Fruit fly (Drosophila melanogaster) whole organism, embryonic: ENCODE results near the gene fz.

Source experiments
- B-H2 ChIP-seq: fragments of 200-800 bp; sonication (Bioruptor generic); optimal IDR thresholded peaks from 2 replicates; lab custom pipeline; 2018; ENCODE audit warnings: missing biosample characterization, mild to moderate bottlenecking, missing genetic modification characterization
- BEAF-32 ChIP-seq: fragments of 200-800 bp; sonication (Bioruptor generic); optimal IDR thresholded peaks from 3 replicates; lab custom pipeline; 2017; ENCODE audit warnings: missing biosample characterization, missing genetic modification characterization, mild to moderate bottlenecking, moderate library complexity, missing genetic modification reagents
- Bgb ChIP-seq: fragments of 200-800 bp; sonication (Bioruptor generic); IDR thresholded peaks from 2 replicates; pipeline ENCODE4 v1.3.6; 2022; ENCODE audit warnings: missing biosample characterization, missing genetic modification characterization; ENCODE audit not compliant: partially characterized antibody
- CG10366 ChIP-seq: fragments of 200-800 bp; sonication (Bioruptor generic); IDR thresholded peaks from 2 replicates; pipeline ENCODE4 v1.3.6; 2022; ENCODE audit warnings: missing biosample characterization, missing genetic modification characterization
- CG10979 ChIP-seq: fragments of 200-800 bp; sonication (Bioruptor generic); optimal IDR thresholded peaks from 2 replicates; lab custom pipeline; 2018; ENCODE audit warnings: missing biosample characterization, mild to moderate bottlenecking, missing genetic modification characterization, moderate library complexity
- CG11247 ChIP-seq: fragments of 200-800 bp; sonication (Bioruptor generic); IDR thresholded peaks from 2 replicates; pipeline ENCODE4 v1.3.6; 2022; ENCODE audit warnings: missing biosample characterization, missing genetic modification characterization
- CG11695 ChIP-seq: fragments of 200-800 bp; sonication (Bioruptor generic); IDR thresholded peaks from 3 replicates; pipeline ENCODE4 v1.3.6; 2022; ENCODE audit warnings: missing biosample characterization, missing genetic modification characterization
- CG1233 ChIP-seq: fragments of 200-800 bp; sonication (Bioruptor generic); optimal IDR thresholded peaks from 4 replicates; lab custom pipeline; 2018; ENCODE audit warnings: missing biosample characterization, mild to moderate bottlenecking, missing genetic modification characterization
- CG12942 ChIP-seq: fragments of 200-800 bp; sonication (Bioruptor generic); optimal IDR thresholded peaks from 3 replicates; lab custom pipeline; 2016; ENCODE audit warnings: missing biosample characterization, missing genetic modification characterization
- CG13624 ChIP-seq: fragments of 200-800 bp; sonication (Bioruptor generic); optimal IDR thresholded peaks from 2 replicates; lab custom pipeline; 2016; ENCODE audit warnings: missing biosample characterization, missing genetic modification characterization
- CG14014 ChIP-seq: fragments of 200-800 bp; sonication (Bioruptor generic); IDR thresholded peaks from 2 replicates; pipeline ENCODE4 v1.3.6; 2022; ENCODE audit warnings: missing biosample characterization, missing genetic modification characterization
- CG15514 ChIP-seq: fragments of 200-800 bp; sonication (Bioruptor generic); optimal IDR thresholded peaks from 3 replicates; lab custom pipeline; 2017; ENCODE audit warnings: missing biosample characterization, missing genetic modification characterization, mild to moderate bottlenecking, moderate library complexity, missing genetic modification reagents
- CG3726 ChIP-seq: fragments of 200-800 bp; sonication (Bioruptor generic); IDR thresholded peaks from 3 replicates; pipeline ENCODE4, ENCODE4 v1.3.6; 2022; ENCODE audit warnings: missing biosample characterization, missing genetic modification characterization
- CG4282 ChIP-seq: fragments of 200-800 bp; sonication (Bioruptor generic); optimal IDR thresholded peaks from 2 replicates; lab custom pipeline; 2016; ENCODE audit warnings: missing biosample characterization, missing genetic modification characterization
- CG5245 ChIP-seq: fragments of 200-800 bp; sonication (Bioruptor generic); optimal IDR thresholded peaks from 3 replicates; lab custom pipeline; 2016; ENCODE audit warnings: missing biosample characterization, missing genetic modification characterization
- CG6272 ChIP-seq: fragments of 200-800 bp; sonication (Bioruptor generic); IDR thresholded peaks from 2 replicates; pipeline ENCODE4 v1.3.6; 2022; ENCODE audit warnings: missing biosample characterization, missing genetic modification characterization
- CG6765 ChIP-seq: fragments of 200-800 bp; sonication (Bioruptor generic); optimal IDR thresholded peaks from 3 replicates; lab custom pipeline; 2017; ENCODE audit warnings: missing biosample characterization, mild to moderate bottlenecking, missing genetic modification characterization
- CG7556 ChIP-seq: fragments of 200-800 bp; sonication (Bioruptor generic); optimal IDR thresholded peaks from 2 replicates; lab custom pipeline; 2017; ENCODE audit warnings: missing biosample characterization, mild to moderate bottlenecking, missing genetic modification characterization
- CG9727 ChIP-seq: fragments of 200-800 bp; sonication (Bioruptor generic); optimal IDR thresholded peaks from 3 replicates; lab custom pipeline; 2017; ENCODE audit warnings: missing biosample characterization, mild to moderate bottlenecking, missing genetic modification characterization
- CG9797 ChIP-seq: fragments of 200-800 bp; sonication (Bioruptor generic); optimal IDR thresholded peaks from 3 replicates; lab custom pipeline; 2018; ENCODE audit warnings: missing biosample characterization, mild to moderate bottlenecking, missing genetic modification characterization
- CG9817 ChIP-seq: fragments of 200-800 bp; sonication (Bioruptor generic); optimal IDR thresholded peaks from 2 replicates; lab custom pipeline; 2018; ENCODE audit warnings: missing biosample characterization, mild to moderate bottlenecking, missing genetic modification characterization, moderate library complexity
- CG9932 ChIP-seq: fragments of 200-800 bp; sonication (Bioruptor generic); IDR thresholded peaks from 2 replicates; pipeline ENCODE4 v1.3.6; 2022; ENCODE audit warnings: missing biosample characterization, missing genetic modification characterization
- Camta ChIP-seq: fragments of 200-800 bp; sonication (Bioruptor generic); optimal IDR thresholded peaks from 2 replicates; lab custom pipeline; 2016; ENCODE audit warnings: missing biosample characterization, missing genetic modification characterization
- D19A ChIP-seq: fragments of 200-800 bp; optimal IDR thresholded peaks from 3 replicates; lab custom pipeline; 2019; ENCODE audit warnings: missing biosample characterization, mild to moderate bottlenecking, missing genetic modification characterization, moderate library complexity
- Dad ChIP-seq: fragments of 200-800 bp; sonication (Bioruptor generic); optimal IDR thresholded peaks from 3 replicates; lab custom pipeline; 2016; ENCODE audit warnings: missing biosample characterization, missing genetic modification characterization
- Dip3 ChIP-seq: fragments of 200-800 bp; sonication (Bioruptor generic); optimal IDR thresholded peaks from 3 replicates; lab custom pipeline; 2016; ENCODE audit warnings: missing biosample characterization, missing genetic modification characterization
- Dp ChIP-seq: fragments of 200-800 bp; sonication (Bioruptor generic); optimal IDR thresholded peaks from 2 replicates; lab custom pipeline; 2018; ENCODE audit warnings: missing biosample characterization, mild to moderate bottlenecking, missing genetic modification characterization, moderate library complexity
- Drgx ChIP-seq: fragments of 200-800 bp; sonication (Bioruptor generic); IDR thresholded peaks from 2 replicates; pipeline ENCODE4 v1.3.6; 2022; ENCODE audit warnings: missing biosample characterization, missing genetic modification characterization
- Ets97D ChIP-seq: fragments of 200-800 bp; sonication (Bioruptor generic); optimal IDR thresholded peaks from 3 replicates; lab custom pipeline; 2016; ENCODE audit warnings: missing biosample characterization, missing genetic modification characterization
- GATAe ChIP-seq: fragments of 200-800 bp; sonication (Bioruptor generic); conservative IDR thresholded peaks from 2 replicates; pipeline ENCODE4 v1.3.6; 2022; ENCODE audit warnings: missing biosample characterization, missing genetic modification characterization
- HmgZ ChIP-seq: fragments of 200-800 bp; sonication (Bioruptor generic); optimal IDR thresholded peaks from 2 replicates; lab custom pipeline; 2018; ENCODE audit warnings: missing biosample characterization, mild to moderate bottlenecking, missing genetic modification characterization
- Hmx ChIP-seq: fragments of 200-800 bp; sonication (Bioruptor generic); optimal IDR thresholded peaks from 2 replicates; lab custom pipeline; 2016; ENCODE audit warnings: missing biosample characterization, missing genetic modification characterization
- NFAT ChIP-seq: fragments of 200-800 bp; sonication (Bioruptor generic); IDR thresholded peaks from 2 replicates; pipeline ENCODE4 v1.3.6; 2022; ENCODE audit warnings: missing biosample characterization, missing genetic modification characterization
- Six4 ChIP-seq: fragments of 200-800 bp; sonication (Bioruptor generic); optimal IDR thresholded peaks from 2 replicates; lab custom pipeline; 2016; ENCODE audit warnings: missing biosample characterization, missing genetic modification characterization
- Taf1 ChIP-seq: fragments of 200-800 bp; sonication (Bioruptor generic); IDR thresholded peaks from 2 replicates; pipeline ENCODE4 v1.3.6; 2022; ENCODE audit warnings: missing biosample characterization, missing genetic modification characterization
- ash1 ChIP-seq: fragments of 200-800 bp; sonication (Bioruptor generic); optimal IDR thresholded peaks from 2 replicates; lab custom pipeline; 2018; ENCODE audit warnings: missing biosample characterization, mild to moderate bottlenecking, missing genetic modification characterization
- bbx ChIP-seq: fragments of 200-800 bp; sonication (Bioruptor generic); IDR thresholded peaks from 2 replicates; pipeline ENCODE4 v1.3.6; 2022; ENCODE audit warnings: missing biosample characterization, missing genetic modification characterization; ENCODE audit not compliant: partially characterized antibody
- caup ChIP-seq: fragments of 200-800 bp; sonication (Bioruptor generic); optimal IDR thresholded peaks from 3 replicates; lab custom pipeline; 2017; ENCODE audit warnings: missing biosample characterization, mild to moderate bottlenecking, missing genetic modification characterization, moderate library complexity; ENCODE audit not compliant: severe bottlenecking
- chn ChIP-seq: fragments of 200-800 bp; sonication (Bioruptor generic); optimal IDR thresholded peaks from 2 replicates; lab custom pipeline; 2016; ENCODE audit warnings: missing biosample characterization, missing genetic modification characterization
- dati ChIP-seq: fragments of 200-800 bp; sonication (Bioruptor generic); IDR thresholded peaks from 2 replicates; pipeline ENCODE4 v1.3.6; 2022; ENCODE audit warnings: missing biosample characterization, missing genetic modification characterization
- dmrt11E ChIP-seq: fragments of 200-800 bp; sonication (Bioruptor generic); optimal IDR thresholded peaks from 3 replicates; lab custom pipeline; 2018; ENCODE audit warnings: missing biosample characterization, mild to moderate bottlenecking, missing genetic modification characterization, moderate library complexity
- insv ChIP-seq, 2 experiments: fragments of 200-800 bp; sonication (Bioruptor generic); optimal IDR thresholded peaks; 3 replicates each; lab custom pipeline; 2016 to 2018; ENCODE audit warnings: missing biosample characterization in 2 of 2, missing genetic modification characterization in 2 of 2
- kni ChIP-seq: fragments of 200-800 bp; sonication (Bioruptor generic); optimal IDR thresholded peaks from 3 replicates; lab custom pipeline; 2017; ENCODE audit warnings: mild to moderate bottlenecking, missing biosample characterization, missing genetic modification reagents, missing genetic modification characterization
- pb ChIP-seq: fragments of 200-800 bp; sonication (Bioruptor generic); optimal IDR thresholded peaks from 3 replicates; lab custom pipeline; 2016; ENCODE audit warnings: missing biosample characterization, missing genetic modification characterization
- sim ChIP-seq: fragments of 200-800 bp; sonication (Bioruptor generic); IDR thresholded peaks from 2 replicates; pipeline ENCODE4 v1.3.6; 2022; ENCODE audit warnings: missing biosample characterization, missing genetic modification characterization
- tin ChIP-seq: fragments of 200-800 bp; sonication (Bioruptor generic); optimal IDR thresholded peaks from 3 replicates; lab custom pipeline; 2016; ENCODE audit warnings: missing biosample characterization, missing genetic modification characterization
- trem ChIP-seq: fragments of 200-800 bp; optimal IDR thresholded peaks from 3 replicates; lab custom pipeline; 2019; ENCODE audit warnings: missing biosample characterization, mild to moderate bottlenecking, missing genetic modification characterization, moderate library complexity
- usp ChIP-seq: fragments of >200 bp; optimal IDR thresholded peaks from 2 replicates; lab custom pipeline; 2017; ENCODE audit warnings: missing biosample characterization, missing genetic modification characterization
- yki ChIP-seq: fragments of >200 bp; optimal IDR thresholded peaks from 3 replicates; lab custom pipeline; 2018
- zen ChIP-seq: fragments of 200-800 bp; sonication (Bioruptor generic); optimal IDR thresholded peaks from 3 replicates; lab custom pipeline; 2018; ENCODE audit warnings: missing biosample characterization, mild to moderate bottlenecking, missing genetic modification characterization, moderate library complexity
- zfh1 ChIP-seq: fragments of 200-800 bp; sonication (Bioruptor generic); IDR thresholded peaks from 3 replicates; pipeline ENCODE4 v1.3.6; 2022; ENCODE audit warnings: missing biosample characterization, missing genetic modification characterization

The fz gene

DNA sequence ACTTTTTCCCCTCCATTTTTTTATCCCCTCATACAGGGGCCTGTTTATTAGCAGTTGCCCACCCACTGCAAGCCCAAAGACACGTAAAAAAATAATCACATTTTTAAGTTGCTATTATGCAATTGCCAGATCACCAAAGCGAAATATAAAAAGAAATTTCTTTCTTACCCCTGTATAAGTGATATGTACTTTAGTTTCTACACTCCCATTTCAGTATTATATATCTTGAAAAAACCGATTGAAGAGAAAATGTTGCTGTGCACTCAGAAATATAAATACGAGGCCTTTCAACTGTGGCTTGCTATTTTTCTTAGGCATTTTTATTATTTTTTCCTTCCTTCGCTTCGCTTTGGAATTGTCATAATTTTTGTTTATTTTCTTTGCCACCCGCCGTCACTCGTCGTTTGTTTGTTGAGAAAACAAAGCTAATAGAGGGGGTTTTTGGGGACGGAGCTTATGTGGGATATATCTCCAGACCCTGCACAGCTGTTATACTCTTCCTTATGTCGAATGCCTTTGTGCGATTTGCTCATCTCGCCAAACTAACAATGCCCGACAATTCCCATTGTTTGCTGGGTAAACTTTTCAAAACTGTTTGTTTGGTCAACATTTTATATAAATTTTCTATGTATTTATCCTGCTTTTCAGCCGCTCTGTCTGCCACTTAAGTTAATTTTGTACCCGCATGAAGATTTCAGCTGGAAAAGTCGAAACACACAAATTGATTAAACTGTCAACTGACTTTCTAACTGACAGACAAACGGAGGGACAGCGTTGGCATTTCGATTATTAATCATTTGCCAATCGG is 80.3 kb downstream of the fz start (continued):
- peak; percentile 11 for TF ChIP-seq CG6765 (GFP tag; lab: Kevin White, UChicago)
- TF ChIP-seq CG9932 (GFP tag; lab: Robert Waterston, UW): no peak
- TF ChIP-seq Ets97D (GFP tag; lab: Kevin White, UChicago): no peak
- TF ChIP-seq CG10979 (tag; lab: Kevin White, UChicago): peak; percentile 9
- no peak for TF ChIP-seq B-H2
- no peak for TF ChIP-seq CG11695 (GFP tag; lab: Robert Waterston, UW)
- no peak for TF ChIP-seq CG14014
- peak; percentile 22 for TF ChIP-seq kni
- TF ChIP-seq Drgx (GFP tag; lab: Robert Waterston, UW): peak; percentile 40; the same call in 1 of the 2 replicates
- no peak for TF ChIP-seq CG4282 (GFP tag; lab: Kevin White, UChicago)
- no peak for TF ChIP-seq yki
- TF ChIP-seq CG6272 (GFP tag; lab: Robert Waterston, UW): no peak
- no peak for TF ChIP-seq CG10366 (GFP tag; lab: Robert Waterston, UW)
- peak; percentile 38 for TF ChIP-seq CG1233 (GFP tag; lab: Kevin White, UChicago)
- TF ChIP-seq ash1: no peak
- TF ChIP-seq NFAT: no peak
- TF ChIP-seq CG7556: peak; percentile 32
- TF ChIP-seq Dad (GFP tag; lab: Kevin White, UChicago): no peak
- TF ChIP-seq CG15514: no peak
- peak; percentile 38 for TF ChIP-seq D19A (tag; lab: Kevin White, UChicago)
- TF ChIP-seq CG5245: no peak
- no peak for TF ChIP-seq tin
- no peak for TF ChIP-seq Bgb (GFP tag; lab: Robert Waterston, UW)
- TF ChIP-seq dmrt11E (tag; lab: Kevin White, UChicago): peak; percentile 38
- TF ChIP-seq HmgZ: no peak
- TF ChIP-seq caup (GFP tag; lab: Kevin White, UChicago): no peak
- no peak for TF ChIP-seq bbx (GFP tag; lab: Robert Waterston, UW)
- no peak for TF ChIP-seq CG11247
- no peak for TF ChIP-seq Six4
- TF ChIP-seq GATAe (GFP tag; lab: Robert Waterston, UW): no peak
- TF ChIP-seq zen (tag; lab: Kevin White, UChicago): no peak
- TF ChIP-seq usp (GFP tag; lab: Kevin White, UChicago): no peak
- no peak for TF ChIP-seq Taf1 (GFP tag; lab: Robert Waterston, UW)
- TF ChIP-seq chn: no peak
- TF ChIP-seq CG13624 (GFP tag; lab: Kevin White, UChicago): no peak
- 0 out of 2 replicates have a peak, but pooled peaks have one; percentile 13 for TF ChIP-seq sim
- TF ChIP-seq pb (GFP tag; lab: Kevin White, UChicago): no peak
- peak; percentile 3 for TF ChIP-seq CG9727 (GFP tag; lab: Kevin White, UChicago)
- no peak for TF ChIP-seq trem
- TF ChIP-seq CG9797 (GFP tag; lab: Kevin White, UChicago): no peak
- no peak for TF ChIP-seq CG12942 (GFP tag; lab: Kevin White, UChicago)
- no peak for TF ChIP-seq Dp
- no peak for TF ChIP-seq zfh1 (GFP tag; lab: Robert Waterston, UW)
- TF ChIP-seq insv (GFP tag; optimal IDR thresholded peaks at IDR 0.05; lab: Kevin White, UChicago): no peak
- no peak for TF ChIP-seq Hmx (GFP tag; lab: Kevin White, UChicago)
- TF ChIP-seq Camta (GFP tag; lab: Kevin White, UChicago): no peak
- no peak for TF ChIP-seq Dip3 (GFP tag; lab: Kevin White, UChicago)
- no peak for TF ChIP-seq BEAF-32 (GFP tag; lab: Kevin White, UChicago)
- TF ChIP-seq CG3726 (GFP tag; lab: Robert Waterston, UW): no peak
- TF ChIP-seq CG9817 (tag; lab: Kevin White, UChicago): no peak
- no peak for TF ChIP-seq dati (GFP tag; lab: Robert Waterston, UW)
